Worm (Caenorhabditis elegans) whole organism, early embryonic: ENCODE results near the gene damt-1.
"Not testable (repeated sequence)": the region's sequence is repeated elsewhere in the genome, so short reads cannot be mapped to it uniquely, and the experiment has no call there.

Source experiments
- B0310.2 ChIP-seq: sonication (generic microtip); optimal IDR thresholded peaks from 2 replicates; lab custom pipeline; 2016; ENCODE audit warnings: mild to moderate bottlenecking, missing genetic modification characterization, missing compliant biosample characterization
- F13C5.2 ChIP-seq: sonication (generic microtip); optimal IDR thresholded peaks from 2 replicates; lab custom pipeline; 2017; ENCODE audit warnings: mild to moderate bottlenecking, missing genetic modification characterization, inconsistent platforms, missing compliant biosample characterization
- aly-1 ChIP-seq: sonication (generic microtip); optimal IDR thresholded peaks from 2 replicates; lab custom pipeline; 2016; ENCODE audit warnings: missing genetic modification characterization, missing compliant biosample characterization
- ama-1 ChIP-seq: fragments of 150-350 bp; optimal IDR thresholded peaks from 2 replicates; lab custom pipeline; 2014
- ceh-13 ChIP-seq: fragments of 200-800 bp; sonication (Bioruptor generic); optimal IDR thresholded peaks from 2 replicates; lab custom pipeline; 2018; ENCODE audit warnings: mild to moderate bottlenecking, missing genetic modification characterization, missing compliant biosample characterization
- ceh-36 ChIP-seq: sonication (generic microtip); optimal IDR thresholded peaks from 2 replicates; lab custom pipeline; 2016; ENCODE audit warnings: missing genetic modification characterization, inconsistent platforms, missing compliant biosample characterization
- ets-7 ChIP-seq: sonication (generic microtip); optimal IDR thresholded peaks from 2 replicates; lab custom pipeline; 2016; ENCODE audit warnings: missing genotype, missing genetic modification characterization, missing compliant biosample characterization
- flt-1 ChIP-seq: fragments of 200-800 bp; sonication (Bioruptor generic); IDR thresholded peaks from 2 replicates; pipeline ENCODE4 v1.3.6; 2022; ENCODE audit warnings: missing genetic modification characterization, missing compliant biosample characterization
- hmbx-1 ChIP-seq: sonication (generic microtip); optimal IDR thresholded peaks from 2 replicates; lab custom pipeline; 2016; ENCODE audit warnings: mild to moderate bottlenecking, missing genetic modification characterization, missing compliant biosample characterization
- hmg-4 ChIP-seq: fragments of 200-800 bp; sonication (Bioruptor generic); optimal IDR thresholded peaks from 2 replicates; lab custom pipeline; 2018; ENCODE audit warnings: mild to moderate bottlenecking, missing genetic modification characterization, missing compliant biosample characterization
- hnd-1 ChIP-seq: sonication (generic microtip); optimal IDR thresholded peaks from 2 replicates; lab custom pipeline; 2016; ENCODE audit warnings: missing genetic modification characterization, missing compliant biosample characterization
- pes-1 ChIP-seq: fragments of 200-800 bp; sonication (Bioruptor generic); IDR thresholded peaks from 2 replicates; pipeline ENCODE4 v1.3.6; 2022; ENCODE audit warnings: missing genetic modification reagents, missing genetic modification characterization, missing compliant biosample characterization
- scrt-1 ChIP-seq: fragments of 200-800 bp; sonication (Bioruptor generic); IDR thresholded peaks from 2 replicates; pipeline ENCODE4 v1.3.6; 2022; ENCODE audit warnings: missing genetic modification characterization, missing compliant biosample characterization
- sea-1 ChIP-seq: fragments of 200-800 bp; sonication (Bioruptor generic); conservative IDR thresholded peaks from 2 replicates; pipeline ENCODE4 v1.3.6; 2022; ENCODE audit warnings: missing genetic modification characterization, missing compliant biosample characterization
- tbx-11 ChIP-seq: fragments of 200-800 bp; sonication (Bioruptor generic); IDR thresholded peaks from 2 replicates; pipeline ENCODE4 v1.3.6; 2022; ENCODE audit warnings: missing genetic modification characterization, missing compliant biosample characterization
- tbx-37 ChIP-seq: fragments of 200-800 bp; sonication (Bioruptor generic); conservative IDR thresholded peaks from 2 replicates; pipeline ENCODE4 v1.3.6; 2022; ENCODE audit warnings: missing genetic modification reagents, missing genetic modification characterization, missing compliant biosample characterization
- tra-4 ChIP-seq: sonication (generic microtip); optimal IDR thresholded peaks from 2 replicates; lab custom pipeline; 2017; ENCODE audit warnings: missing genetic modification characterization, missing compliant biosample characterization

damt-1 gene

DNA sequence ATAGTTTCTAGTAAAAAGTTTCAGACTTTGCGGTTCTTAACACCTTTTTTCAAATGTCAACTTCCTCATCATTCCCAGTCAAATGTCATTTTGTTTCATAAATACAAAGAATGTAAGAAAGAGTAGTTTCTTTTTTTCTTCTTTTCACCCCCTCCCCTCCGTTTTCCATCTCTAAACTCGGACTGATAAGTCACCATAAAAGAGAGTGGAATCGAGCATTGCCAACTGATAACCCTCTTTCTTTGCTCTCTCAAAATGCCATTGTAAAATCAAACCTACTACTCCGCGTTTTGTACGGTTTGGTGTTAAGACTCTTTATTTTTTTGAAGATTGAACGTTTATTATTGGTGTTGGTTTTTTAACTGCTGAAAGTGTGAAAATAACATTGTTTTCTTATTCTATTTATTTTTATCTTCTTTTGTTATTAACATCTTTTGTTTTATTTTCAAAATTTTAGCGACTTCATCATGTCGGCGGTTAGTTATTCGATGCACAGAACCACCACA, 29.8 kb downstream of the damt-1 start, which contains the start of gene ifb-2:
Gene ifb-2 (plus strand): TSS at position 456 of the 506 bp plus-strand sequence.
- no peak for TF ChIP-seq sea-1 (GFP tag; lab: Robert Waterston, UW)

DNA sequence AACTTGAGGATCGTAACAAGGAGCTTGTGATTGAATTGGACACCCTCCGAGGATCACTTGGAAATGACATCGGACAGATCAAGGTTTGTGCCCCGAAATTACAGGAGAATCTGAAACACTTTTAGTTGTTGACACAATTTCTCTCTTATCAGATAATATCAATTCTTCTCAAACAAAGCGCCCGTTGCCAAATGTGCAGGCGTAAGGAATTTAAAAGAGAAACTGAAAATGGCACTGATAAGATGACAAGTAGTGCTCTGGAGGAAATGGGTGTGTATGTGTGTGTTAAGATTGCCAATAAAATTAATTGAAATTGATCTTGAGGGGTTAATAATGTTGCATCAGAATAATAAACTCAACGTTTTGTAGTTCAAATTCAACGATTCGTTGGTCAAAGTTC, 31.4 kb downstream of the damt-1 start:
- TF ChIP-seq ceh-13 (GFP tag; lab: Kevin White, UChicago) (no peak), aly-1 (no peak), hmg-4 (no peak), tbx-37 (no peak), tbx-11 (GFP tag; lab: Robert Waterston, UW) (no peak), ets-7 (no peak), B0310.2 (tag; lab: Kevin White, UChicago) (no peak), pes-1 (GFP tag; lab: Robert Waterston, UW) (no peak), F13C5.2 (tag; lab: Kevin White, UChicago) (no peak), flt-1 (GFP tag; lab: Robert Waterston, UW) (no peak)

DNA sequence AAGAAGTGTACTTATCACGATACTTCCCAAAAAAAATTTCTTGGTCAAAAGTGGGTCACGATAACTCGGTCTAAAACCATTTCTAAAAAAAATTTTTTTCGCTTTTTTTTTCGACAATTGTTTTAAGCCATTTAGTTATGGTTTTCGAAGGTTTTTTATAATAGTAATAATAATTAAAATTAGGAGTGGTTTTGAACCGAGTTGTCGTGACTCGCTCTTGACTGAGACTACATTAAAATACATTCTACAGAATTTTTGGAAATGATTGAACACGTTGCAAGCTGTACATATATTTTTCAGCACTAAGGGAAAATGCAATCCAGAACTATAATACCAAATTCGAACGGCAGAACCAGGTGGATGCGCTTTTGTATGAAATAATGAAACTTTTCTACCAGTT, 34.2 kb downstream of the damt-1 start, which contains the start of gene F10C1.8:
Gene F10C1.8 (plus strand): TSS at position 301 of the 400 bp plus-strand sequence.
- TF ChIP-seq scrt-1 (no peak), F13C5.2 (tag; lab: Kevin White, UChicago) (no peak), tbx-11 (GFP tag; lab: Robert Waterston, UW) (no peak), ets-7 (no peak), flt-1 (GFP tag; lab: Robert Waterston, UW) (no peak), hmbx-1 (tag; lab: Kevin White, UChicago) (no peak), tra-4 (tag; lab: Kevin White, UChicago) (no peak), pes-1 (GFP tag; lab: Robert Waterston, UW) (no peak), ceh-36 (tag; lab: Kevin White, UChicago) (no peak), aly-1 (no peak), ceh-13 (GFP tag; lab: Kevin White, UChicago) (no peak), B0310.2 (tag; lab: Kevin White, UChicago) (no peak), ama-1 (lab: Kevin White, UChicago) (no peak), sea-1 (GFP tag; lab: Robert Waterston, UW) (no peak), tbx-37 (no peak)

DNA sequence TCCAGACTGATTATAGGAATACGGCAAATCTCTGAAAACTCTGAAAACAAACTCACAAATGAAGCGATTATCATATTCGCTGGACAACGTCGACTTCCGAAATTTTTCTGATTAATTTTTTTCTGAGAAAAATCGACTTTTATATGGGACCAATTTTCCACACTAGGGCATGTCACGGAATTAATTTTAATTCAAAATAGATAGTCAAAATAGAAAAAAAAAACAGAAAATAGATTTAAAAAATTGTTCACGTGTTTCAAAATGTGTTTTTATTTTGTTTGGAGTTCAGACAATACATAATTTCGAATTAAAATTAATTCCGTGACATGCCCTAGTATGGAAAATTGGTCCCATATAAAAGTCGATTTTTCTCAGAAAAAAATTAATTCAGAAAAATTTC, 37.7 kb downstream of the damt-1 start, which contains the start of the genes F10C1.3 and F10C1.23:
Gene F10C1.3 (minus strand): TSS at position 101 of the 400 bp plus-strand sequence.
Gene F10C1.23 (plus strand): TSS at position 385 of the 400 bp plus-strand sequence.
- not testable (repeated sequence) for TF ChIP-seq tbx-37; hmbx-1 (tag; lab: Kevin White, UChicago); scrt-1

DNA sequence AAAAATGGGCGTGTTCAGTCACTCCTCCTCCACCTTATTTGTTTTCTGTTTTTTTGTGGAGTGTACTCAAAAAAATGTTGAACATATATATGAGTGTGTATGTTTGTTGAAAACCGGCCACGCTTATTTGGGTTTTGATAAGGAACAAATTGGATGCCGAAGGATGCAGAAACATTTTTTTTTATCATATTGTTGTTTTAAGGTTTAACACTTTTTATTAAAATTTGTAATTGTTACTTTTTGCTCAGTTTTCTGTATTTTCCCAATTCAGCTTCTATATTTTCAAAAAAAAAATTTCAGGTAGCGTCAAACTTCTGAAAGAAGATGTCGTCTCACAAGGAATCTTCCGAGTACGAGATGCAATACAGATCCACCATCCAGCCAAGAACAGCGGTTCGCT, 45.4 kb downstream of the damt-1 start, which contains the start of gene ifb-1:
Gene ifb-1 (plus strand): TSS at position 301 of the 400 bp plus-strand sequence.
- TF ChIP-seq hmbx-1 (tag; lab: Kevin White, UChicago): no peak
- no peak for TF ChIP-seq hnd-1 (tag; lab: Kevin White, UChicago)
- no peak for TF ChIP-seq tra-4 (tag; lab: Kevin White, UChicago)
- no peak for TF ChIP-seq aly-1
- TF ChIP-seq flt-1 (GFP tag; lab: Robert Waterston, UW): no peak
- TF ChIP-seq ceh-36 (tag; lab: Kevin White, UChicago): no peak
- TF ChIP-seq F13C5.2 (tag; lab: Kevin White, UChicago): no peak
- no peak for TF ChIP-seq ceh-13 (GFP tag; lab: Kevin White, UChicago)
- no peak for TF ChIP-seq B0310.2 (tag; lab: Kevin White, UChicago)
- no peak for TF ChIP-seq sea-1 (GFP tag; lab: Robert Waterston, UW)
- TF ChIP-seq tbx-37: no peak
- TF ChIP-seq tbx-11 (GFP tag; lab: Robert Waterston, UW): no peak
- no peak for TF ChIP-seq ama-1 (lab: Kevin White, UChicago)

DNA sequence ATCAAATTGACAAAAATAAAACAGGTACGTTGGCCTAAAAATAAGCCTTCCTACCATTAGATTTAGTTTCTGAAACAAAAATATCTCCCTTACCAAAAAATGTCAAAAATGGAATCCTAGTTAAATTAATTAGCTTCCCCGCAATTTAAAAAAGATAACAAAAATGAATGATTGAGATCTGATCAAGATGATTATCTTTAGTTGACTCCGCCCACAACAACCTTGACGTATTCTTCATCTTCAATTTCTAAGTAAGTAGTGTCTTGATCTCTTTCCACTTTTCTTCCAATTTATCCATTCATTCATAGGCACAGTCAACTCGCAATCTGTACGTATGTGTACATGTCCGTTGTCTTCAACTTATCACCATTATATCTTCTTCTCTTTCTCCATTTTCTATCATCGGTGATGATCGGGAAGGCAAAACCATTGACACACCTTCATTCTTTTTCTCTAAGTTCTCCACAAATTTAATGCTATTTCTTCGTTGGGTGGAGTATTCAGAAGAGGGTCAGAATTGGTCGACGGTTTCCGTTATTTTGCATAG, 48.4 kb downstream of the damt-1 start:
- no peak for TF ChIP-seq F13C5.2 (tag; lab: Kevin White, UChicago)
- TF ChIP-seq tbx-37: no peak
- TF ChIP-seq ets-7: no peak
- TF ChIP-seq ama-1 (lab: Kevin White, UChicago): no peak
- TF ChIP-seq tbx-11 (GFP tag; lab: Robert Waterston, UW): no peak
- no peak for TF ChIP-seq scrt-1
- no peak for TF ChIP-seq tra-4 (tag; lab: Kevin White, UChicago)
- TF ChIP-seq ceh-36 (tag; lab: Kevin White, UChicago): no peak
